Worm (Caenorhabditis elegans) whole organism, young adult: Measurements from ENCODE around the gene daf-22.

Experiments
- C06A6.2 ChIP-seq: fragments of 200-800 bp; sonication (Bioruptor generic); conservative IDR thresholded peaks from 2 replicates; pipeline ENCODE4 v1.3.6; 2022; ENCODE audit warnings: missing genetic modification characterization, missing compliant biosample characterization
- C17E4.6 ChIP-seq: fragments of 200-800 bp; sonication (Bioruptor generic); IDR thresholded peaks from 2 replicates; pipeline ENCODE4 v1.3.6; 2022; ENCODE audit warnings: missing genetic modification reagents, missing genetic modification characterization, missing compliant biosample characterization
- F52B5.7 ChIP-seq: sonication (generic microtip); optimal IDR thresholded peaks from 2 replicates; lab custom pipeline; 2016; ENCODE audit warnings: mild to moderate bottlenecking, missing genetic modification characterization, missing compliant biosample characterization
- F57A8.1 ChIP-seq: fragments of 200-800 bp; sonication (Bioruptor generic); optimal IDR thresholded peaks from 2 replicates; lab custom pipeline; 2018; ENCODE audit warnings: mild to moderate bottlenecking, missing genetic modification characterization, moderate library complexity, missing compliant biosample characterization
- Y53G8AR.9 ChIP-seq: fragments of 200-800 bp; sonication (Bioruptor generic); conservative IDR thresholded peaks from 2 replicates; pipeline ENCODE4 v1.3.6; 2022; ENCODE audit warnings: missing genetic modification reagents, missing genetic modification characterization, missing compliant biosample characterization
- Y79H2A.3 ChIP-seq: fragments of 200-800 bp; sonication (Bioruptor generic); conservative IDR thresholded peaks from 2 replicates; pipeline ENCODE4 v1.3.6; 2022; ENCODE audit warnings: missing genetic modification reagents, missing genetic modification characterization, missing compliant biosample characterization
- ZK185.1 ChIP-seq: sonication (generic microtip); optimal IDR thresholded peaks from 2 replicates; lab custom pipeline; 2016; ENCODE audit warnings: mild to moderate bottlenecking, missing genetic modification characterization, missing compliant biosample characterization; ENCODE audit not compliant: poor library complexity, severe bottlenecking
- ama-1 ChIP-seq, 3 experiments: fragments of 150-350 bp in 1 of 3; sonication (generic microtip) in 2 of 3; optimal IDR thresholded peaks; 2 replicates each; lab custom pipeline; 2014 to 2018; ENCODE audit warnings: missing biosample characterization in 2 of 3, missing genetic modification characterization in 2 of 3, missing genetic modification reagents in 2 of 3
- aptf-3 ChIP-seq: fragments of 200-800 bp; sonication (Bioruptor generic); IDR thresholded peaks from 2 replicates; pipeline ENCODE4 v1.3.6; 2022; ENCODE audit warnings: missing genetic modification characterization, missing compliant biosample characterization
- attf-3 ChIP-seq: fragments of 200-800 bp; sonication (Bioruptor generic); conservative IDR thresholded peaks from 2 replicates; pipeline ENCODE4 v1.3.6; 2022; ENCODE audit warnings: missing genetic modification reagents, missing genetic modification characterization, missing compliant biosample characterization
- attf-5 ChIP-seq: fragments of 200-800 bp; sonication (Bioruptor generic); optimal IDR thresholded peaks from 2 replicates; lab custom pipeline; 2018; ENCODE audit warnings: mild to moderate bottlenecking, missing genetic modification characterization, missing compliant biosample characterization
- cebp-1 ChIP-seq, 2 experiments: fragments of 200-800 bp in 1 of 2; sonication (Bioruptor generic) in 1 of 2; sonication (generic microtip) in 1 of 2; IDR thresholded peaks in 1 of 2; optimal IDR thresholded peaks in 1 of 2; 2 replicates each; pipeline versions ENCODE4 v1.3.6 to Lab custom; 2017 to 2022; ENCODE audit warnings: missing compliant biosample characterization in 2 of 2, missing genetic modification characterization in 2 of 2, mild to moderate bottlenecking in 1 of 2, missing genetic modification reagents in 1 of 2, moderate library complexity in 1 of 2
- ceh-100 ChIP-seq: fragments of 200-800 bp; sonication (Bioruptor generic); IDR thresholded peaks from 2 replicates; pipeline ENCODE4 v1.3.6; 2022; ENCODE audit warnings: missing genetic modification reagents, missing genetic modification characterization, missing compliant biosample characterization
- ceh-79 ChIP-seq: sonication (generic microtip); optimal IDR thresholded peaks from 2 replicates; lab custom pipeline; 2017; ENCODE audit warnings: mild to moderate bottlenecking, missing genetic modification characterization, missing compliant biosample characterization
- ceh-91 ChIP-seq: fragments of 200-800 bp; sonication (Bioruptor generic); IDR thresholded peaks from 2 replicates; pipeline ENCODE4 v1.3.6; 2022; ENCODE audit warnings: missing genetic modification reagents, missing genetic modification characterization, missing compliant biosample characterization
- chd-7 ChIP-seq: sonication (generic microtip); optimal IDR thresholded peaks from 2 replicates; lab custom pipeline; 2016; ENCODE audit warnings: mild to moderate bottlenecking, missing genetic modification characterization, moderate library complexity, missing compliant biosample characterization
- dpff-1 ChIP-seq: sonication (generic microtip); optimal IDR thresholded peaks from 2 replicates; lab custom pipeline; 2017; ENCODE audit warnings: mild to moderate bottlenecking, missing genetic modification characterization, missing compliant biosample characterization
- fkh-3 ChIP-seq: sonication (generic microtip); optimal IDR thresholded peaks from 2 replicates; lab custom pipeline; 2016; ENCODE audit warnings: mild to moderate bottlenecking, missing genetic modification characterization, missing compliant biosample characterization
- hmg-20 ChIP-seq: fragments of 200-800 bp; sonication (Bioruptor generic); IDR thresholded peaks from 2 replicates; pipeline ENCODE4 v1.3.6; 2022; ENCODE audit warnings: missing genetic modification reagents, missing genetic modification characterization, missing compliant biosample characterization
- hsf-1 ChIP-seq: fragments of 200-800 bp; sonication (Bioruptor generic); IDR thresholded peaks from 2 replicates; pipeline ENCODE4 v1.3.6; 2022; ENCODE audit warnings: missing genetic modification reagents, missing genetic modification characterization, missing compliant biosample characterization
- lin-26 ChIP-seq: fragments of 200-800 bp; sonication (Bioruptor generic); IDR thresholded peaks from 2 replicates; pipeline ENCODE4 v1.3.6; 2022; ENCODE audit warnings: missing genetic modification reagents, missing genetic modification characterization, missing compliant biosample characterization
- lin-40 ChIP-seq: sonication (generic microtip); optimal IDR thresholded peaks from 2 replicates; lab custom pipeline; 2016; ENCODE audit warnings: missing genetic modification characterization, mild to moderate bottlenecking, missing compliant biosample characterization, missing genotype, missing genetic modification reagents
- lin-54 ChIP-seq: fragments of 200-800 bp; sonication (Bioruptor generic); optimal IDR thresholded peaks from 2 replicates; lab custom pipeline; 2018; ENCODE audit warnings: mild to moderate bottlenecking, missing genetic modification characterization, missing compliant biosample characterization
- madf-10 ChIP-seq: sonication (generic microtip); optimal IDR thresholded peaks from 2 replicates; lab custom pipeline; 2016; ENCODE audit warnings: mild to moderate bottlenecking, missing genetic modification characterization, missing compliant biosample characterization
- mcd-1 ChIP-seq: fragments of 200-800 bp; sonication (Bioruptor generic); IDR thresholded peaks from 2 replicates; pipeline ENCODE4 v1.3.6; 2022; ENCODE audit warnings: missing genetic modification reagents, missing genetic modification characterization, missing compliant biosample characterization
- nfya-2 ChIP-seq: fragments of 200-800 bp; sonication (Bioruptor generic); IDR thresholded peaks from 2 replicates; pipeline ENCODE4 v1.3.6; 2022; ENCODE audit warnings: missing genetic modification reagents, missing genetic modification characterization, missing compliant biosample characterization
- nhr-179 ChIP-seq: sonication (generic microtip); optimal IDR thresholded peaks from 2 replicates; lab custom pipeline; 2016; ENCODE audit warnings: mild to moderate bottlenecking, missing genetic modification characterization, missing compliant biosample characterization
- pbrm-1 ChIP-seq: fragments of 200-800 bp; sonication (Bioruptor generic); IDR thresholded peaks from 2 replicates; pipeline ENCODE4 v1.3.6; 2022; ENCODE audit warnings: missing genetic modification reagents, missing genetic modification characterization, missing compliant biosample characterization
- rcor-1 ChIP-seq: fragments of 200-800 bp; sonication (Bioruptor generic); IDR thresholded peaks from 2 replicates; pipeline ENCODE4 v1.3.6; 2022; ENCODE audit warnings: missing genetic modification reagents, missing genetic modification characterization, missing compliant biosample characterization
- repo-1 ChIP-seq: sonication (generic microtip); optimal IDR thresholded peaks from 2 replicates; lab custom pipeline; 2017; ENCODE audit warnings: mild to moderate bottlenecking, missing genetic modification characterization, missing compliant biosample characterization
- sea-2 ChIP-seq: fragments of 200-800 bp; sonication (Bioruptor generic); IDR thresholded peaks from 2 replicates; pipeline ENCODE4 v1.3.6; 2022; ENCODE audit warnings: missing genetic modification characterization, missing compliant biosample characterization
- snpc-1.3 ChIP-seq: sonication (generic microtip); optimal IDR thresholded peaks from 2 replicates; lab custom pipeline; 2017; ENCODE audit warnings: missing genetic modification characterization, mild to moderate bottlenecking, missing compliant biosample characterization, antibody characterized with exemption, moderate library complexity, missing genotype, missing genetic modification reagents; ENCODE audit not compliant: insufficient read depth
- snpc-3.4 ChIP-seq: sonication (generic microtip); optimal IDR thresholded peaks from 2 replicates; lab custom pipeline; 2017; ENCODE audit warnings: missing genetic modification characterization, mild to moderate bottlenecking, missing compliant biosample characterization, antibody characterized with exemption, moderate library complexity, missing genotype, missing genetic modification reagents
- somi-1 ChIP-seq: fragments of 200-800 bp; sonication (Bioruptor generic); optimal IDR thresholded peaks from 2 replicates; lab custom pipeline; 2018; ENCODE audit warnings: mild to moderate bottlenecking, missing genetic modification characterization, missing compliant biosample characterization
- tbp1 ChIP-seq: fragments of 200-800 bp; sonication (Bioruptor generic); optimal IDR thresholded peaks from 2 replicates; lab custom pipeline; 2018; ENCODE audit warnings: mild to moderate bottlenecking, missing genetic modification characterization, missing compliant biosample characterization
- unc-130 ChIP-seq: sonication (generic microtip); optimal IDR thresholded peaks from 2 replicates; lab custom pipeline; 2016; ENCODE audit warnings: missing genetic modification reagents, missing genetic modification characterization, missing compliant biosample characterization
- xnd-1 ChIP-seq: sonication (generic microtip); optimal IDR thresholded peaks from 2 replicates; lab custom pipeline; 2016; ENCODE audit warnings: missing genotype, missing genetic modification reagents, missing genetic modification characterization, missing compliant biosample characterization
- zfh-2 ChIP-seq: fragments of 200-800 bp; sonication (Bioruptor generic); conservative IDR thresholded peaks from 2 replicates; pipeline ENCODE4 v1.3.6; 2022; ENCODE audit warnings: missing genetic modification reagents, missing genetic modification characterization, missing compliant biosample characterization
- ztf-18 ChIP-seq: sonication (generic microtip); optimal IDR thresholded peaks from 2 replicates; lab custom pipeline; 2016; ENCODE audit warnings: missing genotype, mild to moderate bottlenecking, missing genetic modification characterization, missing compliant biosample characterization
- ztf-22 ChIP-seq: fragments of 200-800 bp; sonication (Bioruptor generic); optimal IDR thresholded peaks from 2 replicates; lab custom pipeline; 2018; ENCODE audit warnings: mild to moderate bottlenecking, missing genetic modification characterization, moderate library complexity, missing compliant biosample characterization
- ztf-6 ChIP-seq: fragments of 200-800 bp; sonication (Bioruptor generic); IDR thresholded peaks from 2 replicates; pipeline ENCODE4 v1.3.6; 2022; ENCODE audit warnings: missing genetic modification reagents, missing genetic modification characterization, missing compliant biosample characterization

Gene daf-22

DNA sequence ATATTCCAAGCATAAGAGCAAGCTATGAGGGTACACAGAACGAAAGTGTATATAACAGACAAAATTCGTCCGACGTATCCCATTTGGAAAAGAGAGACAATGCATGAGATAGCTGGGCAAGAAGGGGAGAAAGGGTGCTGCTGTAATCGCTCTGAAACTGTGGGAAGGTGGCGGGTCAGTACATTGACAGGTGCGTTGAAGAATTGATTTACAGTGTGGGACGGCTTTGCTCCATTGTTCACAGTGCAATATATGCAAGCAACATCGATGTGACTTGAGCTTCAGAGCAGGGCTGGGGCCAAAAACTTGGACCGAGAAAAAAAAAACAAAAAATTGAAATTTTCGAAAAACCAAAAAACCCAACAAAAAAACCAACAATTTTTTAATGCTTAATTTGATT is 15.4 kb downstream of the daf-22 start, which contains the start of gene F57G9.3:
Gene F57G9.3, minus strand, starts transcription at position 101 of the 400 bp plus-strand sequence.
- no peak for TF ChIP-seq ztf-18 (tag; lab: Kevin White, UChicago)
- TF ChIP-seq lin-40 (tag; lab: Kevin White, UChicago) = no peak
- TF ChIP-seq Y53G8AR.9 (GFP tag; lab: Robert Waterston, UW) = no peak
- no peak for TF ChIP-seq tbp1 (GFP tag; lab: Kevin White, UChicago)
- TF ChIP-seq ceh-79 (tag; lab: Kevin White, UChicago) = no peak
- no peak for TF ChIP-seq fkh-3
- TF ChIP-seq lin-26 (GFP tag; lab: Robert Waterston, UW) = no peak
- no peak for TF ChIP-seq F52B5.7 (tag; lab: Kevin White, UChicago)
- TF ChIP-seq repo-1 = no peak
- no peak for TF ChIP-seq xnd-1 (tag; lab: Kevin White, UChicago)
- no peak for TF ChIP-seq hsf-1 (GFP tag; lab: Robert Waterston, UW)
- no peak for TF ChIP-seq hmg-20 (GFP tag; lab: Robert Waterston, UW)
- no peak for TF ChIP-seq ztf-22
- TF ChIP-seq nhr-179 = no peak
- TF ChIP-seq ceh-91 (GFP tag; lab: Robert Waterston, UW) = no peak
- no peak for TF ChIP-seq snpc-3.4 (tag; lab: Kevin White, UChicago)
- no peak for TF ChIP-seq dpff-1 (tag; lab: Kevin White, UChicago)
- TF ChIP-seq ceh-100 = no peak
- TF ChIP-seq Y79H2A.3 (GFP tag; lab: Robert Waterston, UW) = no peak
- no peak for TF ChIP-seq lin-54 (GFP tag; lab: Kevin White, UChicago)
- TF ChIP-seq, all 124 proteins: peak for 0

DNA sequence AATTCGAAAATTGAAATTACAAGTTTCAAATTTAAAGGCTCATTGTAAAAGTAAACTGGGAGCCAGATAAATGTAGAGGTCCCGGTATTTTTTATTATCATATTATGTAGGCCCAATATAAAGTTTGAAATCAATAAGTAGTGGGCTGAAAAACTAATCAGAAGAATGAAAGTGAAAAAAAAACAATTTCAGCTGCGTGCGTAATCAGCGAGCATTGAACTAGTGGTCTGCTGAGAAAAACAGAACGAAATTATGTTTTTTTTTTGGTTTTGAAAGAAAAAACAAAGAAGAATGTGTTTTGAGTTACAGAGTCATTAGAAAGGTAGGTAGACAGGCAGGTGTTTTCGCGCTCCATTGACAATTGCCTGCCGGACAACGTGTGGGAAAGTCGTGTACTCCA is 16.8 kb downstream of the daf-22 start, which contains the start of gene sre-31:
Gene sre-31, minus strand, starts transcription at position 101 of the 400 bp plus-strand sequence.
- TF ChIP-seq chd-7 (tag; lab: Kevin White, UChicago) (no peak), mcd-1 (GFP tag; lab: Robert Waterston, UW) (no peak), ztf-6 (GFP tag; lab: Robert Waterston, UW) (no peak), ama-1 (optimal IDR thresholded peaks at IDR 0.05; lab: Kevin White, UChicago) (no peak), ama-1 (GFP tag; optimal IDR thresholded peaks at IDR 0.05; lab: Kevin White, UChicago) (no peak), sea-2 (GFP tag; lab: Robert Waterston, UW) (no peak), ztf-22 (no peak), attf-5 (GFP tag; lab: Kevin White, UChicago) (no peak), C06A6.2 (GFP tag; lab: Robert Waterston, UW) (no peak), snpc-1.3 (tag; lab: Kevin White, UChicago) (no peak), nhr-179 (no peak), nfya-2 (no peak), hmg-20 (GFP tag; lab: Robert Waterston, UW) (no peak)

DNA sequence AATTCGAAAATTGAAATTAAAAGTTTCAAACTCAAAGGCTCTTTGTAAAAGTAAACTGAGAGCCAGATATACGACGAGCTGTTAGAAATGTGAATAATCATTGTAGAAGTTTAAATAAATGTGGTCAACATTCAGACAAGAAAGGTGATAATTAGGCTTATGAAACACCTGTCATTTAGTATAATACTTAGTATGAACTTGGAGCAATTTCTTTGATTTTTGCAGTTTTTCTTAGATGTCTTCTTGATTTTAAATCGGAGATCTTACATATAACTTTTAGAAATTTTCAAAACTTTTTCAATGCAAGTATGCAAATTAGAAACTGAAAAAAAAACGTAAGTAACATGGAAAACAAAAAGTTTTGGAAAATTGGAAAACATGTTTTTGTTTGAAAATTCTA is 19.1 kb downstream of the daf-22 start, which contains the start of gene sre-30:
Gene sre-30, minus strand, starts transcription at position 101 of the 400 bp plus-strand sequence.
- no peak for TF ChIP-seq attf-3 (GFP tag; lab: Robert Waterston, UW)
- no peak for TF ChIP-seq lin-40 (tag; lab: Kevin White, UChicago)

DNA sequence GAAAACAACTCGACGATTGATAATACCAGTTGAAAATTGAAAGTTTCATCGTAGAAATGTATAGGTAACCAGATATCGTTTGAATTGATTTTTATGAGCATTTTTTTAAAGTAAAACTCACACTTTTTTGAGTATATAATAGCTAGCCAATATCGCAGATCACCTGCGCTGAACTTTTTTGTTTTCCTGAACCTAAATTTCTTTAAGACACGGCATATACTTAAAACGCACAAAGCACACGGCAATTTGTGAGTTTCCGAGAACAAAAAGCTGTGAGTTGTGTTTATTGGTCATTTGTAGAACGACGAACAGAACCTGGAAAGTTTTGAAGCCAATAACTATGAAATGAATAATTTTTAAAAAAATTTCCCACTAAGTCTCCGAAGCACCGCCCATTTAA is 23.7 kb downstream of the daf-22 start, which contains the start of gene sre-29:
Gene sre-29, minus strand, starts transcription at position 101 of the 400 bp plus-strand sequence.
- TF ChIP-seq aptf-3 (GFP tag; lab: Robert Waterston, UW) (no peak), cebp-1 (GFP tag; IDR thresholded peaks at IDR 0.05; lab: Robert Waterston, UW) (no peak), cebp-1 (tag; optimal IDR thresholded peaks at IDR 0.05; lab: Kevin White, UChicago) (no peak), ZK185.1 (tag; lab: Kevin White, UChicago) (no peak), pbrm-1 (GFP tag; lab: Robert Waterston, UW) (no peak), F57A8.1 (GFP tag; lab: Kevin White, UChicago) (no peak), somi-1 (GFP tag; lab: Kevin White, UChicago) (no peak), rcor-1 (no peak), C17E4.6 (no peak), unc-130 (no peak), madf-10 (tag; lab: Kevin White, UChicago) (no peak), zfh-2 (GFP tag; lab: Robert Waterston, UW) (no peak)
